Fruit fly (Drosophila melanogaster): ENCODE results near the gene Doc2.

The Doc2 gene

dm6 chr3L:9029183-9029789, 10.2 kb upstream of the Doc2 start:
- TF ChIP-seq CG17801 (GFP tag; optimal IDR thresholded peaks at IDR 0.05; ENCODE audit: partially characterized antibody) = no peak

- no peak for TF ChIP-seq CG17801 (GFP tag; optimal IDR thresholded peaks at IDR 0.05; ENCODE audit: partially characterized antibody)
These were observed 9.0 kb upstream of the Doc2 start for dm6 chr3L:9028057-9028456.

dm6 chr3L:9027122-9027696, 8.2 kb upstream of the Doc2 start:
- TF ChIP-seq CG17801 (GFP tag; optimal IDR thresholded peaks at IDR 0.05; ENCODE audit: partially characterized antibody) = no peak

dm6 chr3L:9026568-9026967, 7.5 kb upstream of the Doc2 start:
- TF ChIP-seq CG17801 (GFP tag; optimal IDR thresholded peaks at IDR 0.05; ENCODE audit: partially characterized antibody) = no peak

- TF ChIP-seq CG17801 (GFP tag; optimal IDR thresholded peaks at IDR 0.05; ENCODE audit: partially characterized antibody) = no peak
These were observed 6.6 kb upstream of the Doc2 start for dm6 chr3L:9025680-9026079.

- TF ChIP-seq CG17801 (GFP tag; optimal IDR thresholded peaks at IDR 0.05; ENCODE audit: partially characterized antibody) = no peak
These were observed 6.1 kb upstream of the Doc2 start for dm6 chr3L:9025178-9025577.

dm6 chr3L:9024741-9025140, 5.7 kb upstream of the Doc2 start:
- no peak for TF ChIP-seq CG17801 (GFP tag; optimal IDR thresholded peaks at IDR 0.05; ENCODE audit: partially characterized antibody)

- TF ChIP-seq CG17801 (GFP tag; optimal IDR thresholded peaks at IDR 0.05; ENCODE audit: partially characterized antibody) = no peak
These were observed 4.6 kb upstream of the Doc2 start for dm6 chr3L:9023627-9024026.

- no peak for TF ChIP-seq CG17801 (GFP tag; optimal IDR thresholded peaks at IDR 0.05; ENCODE audit: partially characterized antibody)
These were observed 1.7 kb upstream of the Doc2 start for dm6 chr3L:9020436-9021370.

dm6 chr3L:9017414-9017813, 1.6 kb downstream of the Doc2 start:
- TF ChIP-seq CG17801 (GFP tag; optimal IDR thresholded peaks at IDR 0.05; ENCODE audit: partially characterized antibody) = no peak

dm6 chr3L:9013745-9014144, 5.3 kb downstream of the Doc2 start:
- no peak for TF ChIP-seq CG17801 (GFP tag; optimal IDR thresholded peaks at IDR 0.05; ENCODE audit: partially characterized antibody)

- no peak for TF ChIP-seq CG17801 (GFP tag; optimal IDR thresholded peaks at IDR 0.05; ENCODE audit: partially characterized antibody)
These were observed 7.3 kb downstream of the Doc2 start for dm6 chr3L:9011485-9012389.

- no peak for TF ChIP-seq CG17801 (GFP tag; optimal IDR thresholded peaks at IDR 0.05; ENCODE audit: partially characterized antibody)
These were observed 9.3 kb downstream of the Doc2 start, which contains the start of gene CG5194 for dm6 chr3L:9009738-9010137. CG5194 (minus strand) TSS chr3L:9009838.

dm6 chr3L:9004788-9005246, 14.2 kb downstream of the Doc2 start, which contains the start of gene Doc3:
Doc3 (plus strand) TSS chr3L:9005196.
- TF ChIP-seq CG17801 (GFP tag; optimal IDR thresholded peaks at IDR 0.05; ENCODE audit: partially characterized antibody) = no peak

dm6 chr3L:9003369-9003768, 15.7 kb downstream of the Doc2 start:
- no peak for TF ChIP-seq CG17801 (GFP tag; optimal IDR thresholded peaks at IDR 0.05; ENCODE audit: partially characterized antibody)

All from ovary, adult (tissue).